Fruit fly (Drosophila melanogaster) whole organism, pupa: ENCODE data around the gene Sgs5.

ENCODE experiments used
- CG12605 ChIP-seq: fragments of 200-800 bp; sonication (Bioruptor generic); IDR thresholded peaks from 2 replicates; pipeline ENCODE4 v1.3.6; 2022; ENCODE audit warnings: missing biosample characterization, missing genetic modification characterization
- CG15710 ChIP-seq: fragments of 200-800 bp; sonication (Bioruptor generic); optimal IDR thresholded peaks from 2 replicates; lab custom pipeline; 2018; ENCODE audit warnings: missing biosample characterization, mild to moderate bottlenecking, missing genetic modification characterization, moderate library complexity
- CG17806 ChIP-seq: fragments of 200-800 bp; sonication (Bioruptor generic); optimal IDR thresholded peaks from 2 replicates; lab custom pipeline; 2018; ENCODE audit warnings: missing biosample characterization, mild to moderate bottlenecking, missing genetic modification characterization, moderate library complexity
- CG32121 ChIP-seq: fragments of 200-800 bp; sonication (Bioruptor generic); IDR thresholded peaks from 2 replicates; pipeline ENCODE4 v1.3.6; 2022; ENCODE audit warnings: missing biosample characterization, missing genetic modification characterization
- CG4496 ChIP-seq: fragments of 200-800 bp; sonication (Bioruptor generic); IDR thresholded peaks from 3 replicates; pipeline ENCODE4 v1.3.6; 2022; ENCODE audit warnings: missing biosample characterization, missing genetic modification characterization
- CG8159 ChIP-seq: fragments of 200-800 bp; sonication (Bioruptor generic); optimal IDR thresholded peaks from 3 replicates; lab custom pipeline; 2018; ENCODE audit warnings: missing biosample characterization, mild to moderate bottlenecking, missing genetic modification characterization, moderate library complexity
- CG9948 ChIP-seq: fragments of 200-800 bp; sonication (Bioruptor generic); optimal IDR thresholded peaks from 2 replicates; lab custom pipeline; 2018; ENCODE audit warnings: missing biosample characterization, mild to moderate bottlenecking, missing genetic modification characterization, moderate library complexity
- EcR ChIP-seq: fragments of 200-800 bp; sonication (Bioruptor generic); optimal IDR thresholded peaks from 3 replicates; lab custom pipeline; 2019; ENCODE audit warnings: missing biosample characterization, missing genetic modification characterization, mild to moderate bottlenecking, moderate library complexity, missing genetic modification reagents

- no peak for TF ChIP-seq CG17806 (tag; lab: Kevin White, UChicago)
- TF ChIP-seq CG9948 (tag; lab: Kevin White, UChicago), result no peak
- TF ChIP-seq CG15710 (tag; lab: Kevin White, UChicago), result no peak
- no peak for TF ChIP-seq CG8159 (tag; lab: Kevin White, UChicago)
- TF ChIP-seq CG12605 (GFP tag; lab: Robert Waterston, UW), result no peak
- peak; percentile 10; the same call in 1 of the 2 replicates for TF ChIP-seq CG32121 (GFP tag; lab: Robert Waterston, UW)
- TF ChIP-seq CG4496 (GFP tag; lab: Robert Waterston, UW), result no peak
- no peak for TF ChIP-seq EcR (GFP tag; lab: Kevin White, UChicago)
These were observed 22.8 kb downstream of the Sgs5 start for dm6 chr3R:17617976-17618308.
